Fruit fly (Drosophila melanogaster): ENCODE measurements around the gene unc.

unc gene

DNA sequence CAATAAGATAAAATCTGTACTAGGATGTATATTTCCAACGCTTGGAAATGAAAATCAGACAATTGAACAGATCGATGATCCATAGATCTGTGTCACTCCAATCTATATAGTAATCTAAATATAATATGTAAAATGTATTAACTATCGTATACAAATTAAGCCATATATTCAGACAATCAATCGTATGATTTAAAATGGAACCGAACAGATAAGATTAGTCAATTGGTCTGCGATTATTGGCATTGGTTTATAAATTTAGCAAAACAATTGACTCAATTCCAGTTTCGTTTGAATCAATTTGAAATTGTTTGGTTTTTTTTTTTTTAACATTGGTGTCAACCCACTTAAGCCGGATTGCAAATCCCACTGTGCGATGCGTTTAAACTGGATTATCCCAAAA is 48.8 kb downstream of the unc start:
- TF ChIP-seq Vsx2 (GFP tag; optimal IDR thresholded peaks at IDR 0.05; ENCODE audit: partially characterized antibody) (no peak), br (GFP tag; optimal IDR thresholded peaks at IDR 0.05) (no peak), Hr78 (GFP tag; optimal IDR thresholded peaks at IDR 0.05) (no peak), usp (GFP tag; optimal IDR thresholded peaks at IDR 0.05) (no peak), Dif (GFP tag; optimal IDR thresholded peaks at IDR 0.05; ENCODE audit: partially characterized antibody) (no peak), lola (GFP tag; optimal IDR thresholded peaks at IDR 0.05) (no peak), CG32264 (GFP tag; optimal IDR thresholded peaks at IDR 0.05) (no peak), foxo (GFP tag; optimal IDR thresholded peaks at IDR 0.05) (peak in 1 of 2 experiments; percentile 19), dsf (GFP tag; optimal IDR thresholded peaks at IDR 0.05; ENCODE audit: borderline replicate concordance) (no peak), woc (GFP tag; optimal IDR thresholded peaks at IDR 0.05) (no peak), fru (GFP tag; optimal IDR thresholded peaks at IDR 0.05) (peak; percentile 8), N (GFP tag; optimal IDR thresholded peaks at IDR 0.05) (no peak), CrebA (GFP tag; optimal IDR thresholded peaks at IDR 0.05; ENCODE audit: borderline replicate concordance) (no peak), HLH106 (tag; optimal IDR thresholded peaks at IDR 0.05) (no peak), CG9705 (GFP tag; optimal IDR thresholded peaks at IDR 0.05) (no peak), Jra (GFP tag; optimal IDR thresholded peaks at IDR 0.05) (no peak), psq (GFP tag; optimal IDR thresholded peaks at IDR 0.05) (peak; percentile 6), jim (GFP tag; optimal IDR thresholded peaks at IDR 0.05) (no peak), Abd-B (GFP tag; optimal IDR thresholded peaks at IDR 0.05) (no peak), brk (GFP tag; optimal IDR thresholded peaks at IDR 0.05) (peak; percentile 33), h (GFP tag; optimal IDR thresholded peaks at IDR 0.05) (no peak), rgr (GFP tag; optimal IDR thresholded peaks at IDR 0.05) (no peak), GATAd (GFP tag; optimal IDR thresholded peaks at IDR 0.05) (no peak), dl (GFP tag; optimal IDR thresholded peaks at IDR 0.05; ENCODE audit: insufficient read depth in 1 of 2, partially characterized antibody in 2 of 2) (no peak), Dfd (GFP tag; optimal IDR thresholded peaks at IDR 0.05) (no peak), Sp1 (GFP tag; optimal IDR thresholded peaks at IDR 0.05) (no peak), dmrt93B (GFP tag; optimal IDR thresholded peaks at IDR 0.05) (peak; percentile 22), ey (GFP tag; optimal IDR thresholded peaks at IDR 0.05) (no peak), OdsH (GFP tag; optimal IDR thresholded peaks at IDR 0.05) (no peak), Hr83 (GFP tag; optimal IDR thresholded peaks at IDR 0.05; ENCODE audit: poor library complexity, severe bottlenecking) (no peak), sage (GFP tag; optimal IDR thresholded peaks at IDR 0.05) (no peak), Rel (GFP tag; optimal IDR thresholded peaks at IDR 0.05) (no peak), Rel (tag; optimal IDR thresholded peaks at IDR 0.05) (no peak), pan (optimal IDR thresholded peaks at IDR 0.05) (no peak), tai (GFP tag; optimal IDR thresholded peaks at IDR 0.05) (peak; percentile 1), Hnf4 (GFP tag; optimal IDR thresholded peaks at IDR 0.05) (no peak), sv (GFP tag; optimal IDR thresholded peaks at IDR 0.05) (no peak), Mio (GFP tag; optimal IDR thresholded peaks at IDR 0.05) (no peak), Myc (optimal IDR thresholded peaks at IDR 0.05) (no peak)

DNA sequence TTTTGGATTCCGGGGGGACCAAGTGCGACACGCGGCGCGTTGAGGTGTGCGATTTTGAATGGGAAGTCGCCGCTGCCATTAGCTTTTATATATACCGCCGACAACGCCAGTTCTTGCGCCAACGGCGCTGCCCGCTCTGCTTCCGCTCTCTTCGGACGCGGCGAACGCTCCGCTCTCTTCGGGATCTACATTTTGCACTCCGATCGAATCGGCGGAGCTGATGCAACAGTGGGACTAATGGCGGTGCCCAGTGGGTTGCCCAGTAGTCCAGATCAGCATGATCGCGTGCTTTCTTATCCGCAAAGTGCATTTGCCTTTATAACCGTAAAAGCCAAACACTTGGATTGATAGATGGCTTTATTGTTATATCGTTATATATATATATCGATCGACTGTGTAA is 49.2 kb downstream of the unc start, which contains the start of gene CG32512:
CG32512 (minus strand) TSS at position 67 of the 400 bp plus-strand sequence.
- TF ChIP-seq Myc (optimal IDR thresholded peaks at IDR 0.05) (no peak), Rel (GFP tag; optimal IDR thresholded peaks at IDR 0.05) (no peak), Rel (tag; optimal IDR thresholded peaks at IDR 0.05) (peak; percentile 7), dl (GFP tag; optimal IDR thresholded peaks at IDR 0.05; ENCODE audit: insufficient read depth in 1 of 2, partially characterized antibody in 2 of 2) (peak; percentile 24 to 61), Sp1 (GFP tag; optimal IDR thresholded peaks at IDR 0.05) (no peak), Dif (GFP tag; optimal IDR thresholded peaks at IDR 0.05; ENCODE audit: partially characterized antibody) (peak; percentile 57)

DNA sequence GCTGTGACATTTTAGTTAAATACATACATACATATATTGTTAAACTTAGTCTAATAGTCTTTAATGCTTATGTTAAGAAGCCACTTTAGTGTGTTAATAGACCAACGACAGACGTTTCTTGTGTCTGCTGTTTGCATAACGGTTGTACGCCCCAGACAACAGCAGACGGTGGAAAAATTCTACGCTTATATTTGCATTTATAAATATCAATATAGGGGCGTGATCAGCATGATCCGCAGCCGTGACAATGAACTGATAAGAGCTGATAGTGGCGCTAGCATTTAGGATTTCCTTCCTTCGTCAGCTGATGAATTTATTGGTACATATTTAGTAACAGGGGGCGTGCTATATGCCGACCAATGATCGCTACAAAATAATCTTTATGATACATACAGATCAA is 50.9 kb downstream of the unc start:
- TF ChIP-seq usp (GFP tag; optimal IDR thresholded peaks at IDR 0.05) (no peak), Hr83 (GFP tag; optimal IDR thresholded peaks at IDR 0.05; ENCODE audit: poor library complexity, severe bottlenecking) (peak; percentile 1), Hr78 (GFP tag; optimal IDR thresholded peaks at IDR 0.05) (no peak), Hnf4 (GFP tag; optimal IDR thresholded peaks at IDR 0.05) (no peak), sage (GFP tag; optimal IDR thresholded peaks at IDR 0.05) (no peak), ey (GFP tag; optimal IDR thresholded peaks at IDR 0.05) (no peak)
